Worm (Caenorhabditis elegans): ENCODE data around the gene C29E4.9.

Gene C29E4.9

ce11 chrIII:7909263-7909662, 47.6 kb downstream of the C29E4.9 start, which contains the start of gene ZK688.1:
Gene ZK688.1, plus strand, starts transcription at chrIII:7909563.
- TF ChIP-seq ceh-28 (tag; optimal IDR thresholded peaks at IDR 0.05) (no peak), skn-1 (tag; optimal IDR thresholded peaks at IDR 0.05) (no peak), lin-15B (tag; optimal IDR thresholded peaks at IDR 0.05) (no peak), nfya-1 (tag; optimal IDR thresholded peaks at IDR 0.05; ENCODE audit: insufficient read depth) (no peak), elt-2 (tag; optimal IDR thresholded peaks at IDR 0.05) (no peak), jun-1 (tag; optimal IDR thresholded peaks at IDR 0.05) (no peak), ceh-16 (tag; optimal IDR thresholded peaks at IDR 0.05) (no peak), daf-12 (tag; optimal IDR thresholded peaks at IDR 0.05) (no peak), eor-1 (tag; optimal IDR thresholded peaks at IDR 0.05) (no peak), aly-2 (tag; optimal IDR thresholded peaks at IDR 0.05) (no peak), ama-1 (optimal IDR thresholded peaks at IDR 0.05) (no peak), R02D3.7 (tag; optimal IDR thresholded peaks at IDR 0.05) (no peak), ZK546.5 (tag; optimal IDR thresholded peaks at IDR 0.05) (no peak), egl-27 (tag; optimal IDR thresholded peaks at IDR 0.05) (no peak), elt-3 (tag; optimal IDR thresholded peaks at IDR 0.05) (no peak), mml-1 (tag; optimal IDR thresholded peaks at IDR 0.05) (no peak), pqm-1 (tag; optimal IDR thresholded peaks at IDR 0.05) (no peak), nhr-237 (tag; optimal IDR thresholded peaks at IDR 0.05) (no peak)

- TF ChIP-seq eor-1 (tag; optimal IDR thresholded peaks at IDR 0.05) (no peak), egl-27 (tag; optimal IDR thresholded peaks at IDR 0.05) (no peak), nhr-76 (tag; optimal IDR thresholded peaks at IDR 0.05) (no peak), aly-2 (tag; optimal IDR thresholded peaks at IDR 0.05) (no peak), lin-15B (tag; optimal IDR thresholded peaks at IDR 0.05) (no peak)
Measured at ce11 chrIII:7907515-7907914, 49.4 kb downstream of the C29E4.9 start, which contains the start of gene pcp-5. Gene pcp-5, minus strand, starts transcription at chrIII:7907615.

Data from whole organism, L3 larva.